Worm (Caenorhabditis elegans): Measurements from ENCODE around the gene clec-126.

DNA sequence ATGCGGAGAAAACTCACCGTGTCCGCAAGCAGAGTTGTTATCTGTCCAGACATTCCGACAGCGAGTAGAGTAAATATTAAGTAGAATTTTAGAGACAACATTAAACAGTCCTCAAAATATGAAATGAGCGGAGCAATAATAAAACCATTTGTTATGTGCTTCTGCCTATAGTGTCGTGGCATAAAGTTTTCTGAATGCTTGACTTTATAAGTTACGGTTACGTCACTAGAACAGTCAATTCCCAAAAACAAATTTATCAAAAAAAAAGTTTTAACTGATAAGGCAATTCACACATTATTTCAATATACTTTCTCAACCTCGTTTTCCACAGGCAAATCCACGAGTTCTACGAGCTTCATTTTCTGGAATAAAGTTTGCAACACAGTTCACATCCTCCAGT lies 49.8 kb downstream of the clec-126 start, which contains the start of gene clec-127:
- no peak for TF ChIP-seq ztf-11 (tag; optimal IDR thresholded peaks at IDR 0.05)
- no peak for TF ChIP-seq nhr-12 (tag; optimal IDR thresholded peaks at IDR 0.05)
